Worm (Caenorhabditis elegans) whole organism, late embryonic: ENCODE measurements around the gene ZK1240.2.

Experiments
- C08G9.2 ChIP-seq: sonication (generic microtip); optimal IDR thresholded peaks from 2 replicates; lab custom pipeline; 2016; ENCODE audit warnings: mild to moderate bottlenecking, missing genetic modification characterization, moderate library complexity, missing compliant biosample characterization
- C38D4.7 ChIP-seq: fragments of 200-800 bp; sonication (Bioruptor generic); optimal IDR thresholded peaks from 2 replicates; lab custom pipeline; 2018; ENCODE audit warnings: mild to moderate bottlenecking, missing genetic modification characterization, moderate library complexity, missing compliant biosample characterization
- K09A11.1 ChIP-seq: sonication (generic microtip); optimal IDR thresholded peaks from 2 replicates; lab custom pipeline; 2017; ENCODE audit warnings: antibody characterized with exemption, mild to moderate bottlenecking, missing genetic modification characterization, missing compliant biosample characterization; ENCODE audit not compliant: insufficient read depth
- Y22D7AL.16 ChIP-seq: sonication (generic microtip); optimal IDR thresholded peaks from 2 replicates; lab custom pipeline; 2016; ENCODE audit warnings: missing genetic modification characterization, missing compliant biosample characterization
- ahr-1 ChIP-seq: sonication (generic microtip); optimal IDR thresholded peaks from 2 replicates; lab custom pipeline; 2016; ENCODE audit warnings: missing genetic modification characterization, missing compliant biosample characterization
- ceh-19 ChIP-seq: fragments of 200-800 bp; sonication (Bioruptor generic); optimal IDR thresholded peaks from 2 replicates; lab custom pipeline; 2018; ENCODE audit warnings: mild to moderate bottlenecking, missing genetic modification characterization, missing compliant biosample characterization
- ceh-24 ChIP-seq: sonication (generic microtip); optimal IDR thresholded peaks from 2 replicates; lab custom pipeline; 2016; ENCODE audit warnings: mild to moderate bottlenecking, missing genetic modification characterization, missing compliant biosample characterization
- ceh-31 ChIP-seq: sonication (generic microtip); optimal IDR thresholded peaks from 2 replicates; lab custom pipeline; 2016; ENCODE audit warnings: missing genetic modification characterization, missing compliant biosample characterization
- ceh-34 ChIP-seq: sonication (generic microtip); optimal IDR thresholded peaks from 2 replicates; lab custom pipeline; 2016; ENCODE audit warnings: mild to moderate bottlenecking, missing genetic modification characterization, missing compliant biosample characterization
- ceh-48 ChIP-seq: sonication (generic microtip); optimal IDR thresholded peaks from 2 replicates; lab custom pipeline; 2016; ENCODE audit warnings: missing genetic modification characterization, inconsistent platforms, missing compliant biosample characterization
- ceh-6 ChIP-seq: fragments of 200-800 bp; sonication (Bioruptor generic); optimal IDR thresholded peaks from 2 replicates; lab custom pipeline; 2018; ENCODE audit warnings: mild to moderate bottlenecking, missing genetic modification characterization, missing compliant biosample characterization
- ceh-9 ChIP-seq: sonication (generic microtip); optimal IDR thresholded peaks from 2 replicates; lab custom pipeline; 2016; ENCODE audit warnings: mild to moderate bottlenecking, missing genetic modification characterization, inconsistent platforms, missing compliant biosample characterization
- che-1 ChIP-seq: sonication (generic microtip); optimal IDR thresholded peaks from 2 replicates; lab custom pipeline; 2016; ENCODE audit warnings: mild to moderate bottlenecking, missing genetic modification characterization, missing compliant biosample characterization
- dve-1 ChIP-seq: sonication (generic microtip); optimal IDR thresholded peaks from 2 replicates; lab custom pipeline; 2017; ENCODE audit warnings: antibody characterized with exemption, mild to moderate bottlenecking, missing genetic modification characterization, missing compliant biosample characterization
- elt-4 ChIP-seq: sonication (generic microtip); optimal IDR thresholded peaks from 2 replicates; lab custom pipeline; 2016; ENCODE audit warnings: missing genetic modification characterization, missing compliant biosample characterization
- ets-4 ChIP-seq: sonication (generic microtip); optimal IDR thresholded peaks from 2 replicates; lab custom pipeline; 2016; ENCODE audit warnings: missing genetic modification characterization, missing compliant biosample characterization
- fkh-10 ChIP-seq: fragments of 150-350 bp; optimal IDR thresholded peaks from 2 replicates; lab custom pipeline; 2014; ENCODE audit warnings: missing biosample characterization, missing genetic modification reagents, missing genetic modification characterization
- gmeb-2 ChIP-seq: sonication (generic microtip); optimal IDR thresholded peaks from 2 replicates; lab custom pipeline; 2016; ENCODE audit warnings: missing genetic modification characterization, inconsistent platforms, missing compliant biosample characterization
- hlh-13 ChIP-seq: fragments of 200-800 bp; sonication (Bioruptor generic); optimal IDR thresholded peaks from 2 replicates; lab custom pipeline; 2018; ENCODE audit warnings: mild to moderate bottlenecking, missing genetic modification characterization, missing compliant biosample characterization
- hlh-15 ChIP-seq: sonication (generic microtip); optimal IDR thresholded peaks from 2 replicates; lab custom pipeline; 2016; ENCODE audit warnings: missing genetic modification characterization, missing compliant biosample characterization
- hlh-6 ChIP-seq: sonication (generic microtip); optimal IDR thresholded peaks from 2 replicates; lab custom pipeline; 2016; ENCODE audit warnings: missing genotype, missing genetic modification characterization, missing compliant biosample characterization
- hlh-8 ChIP-seq: sonication (generic microtip); optimal IDR thresholded peaks from 2 replicates; lab custom pipeline; 2016; ENCODE audit warnings: missing genotype, missing genetic modification characterization, missing compliant biosample characterization
- lim-6 ChIP-seq: sonication (generic microtip); optimal IDR thresholded peaks from 2 replicates; lab custom pipeline; 2016; ENCODE audit warnings: missing genetic modification characterization, missing compliant biosample characterization
- lin-11 ChIP-seq: fragments of 200-800 bp; sonication (Bioruptor generic); optimal IDR thresholded peaks from 2 replicates; lab custom pipeline; 2018; ENCODE audit warnings: mild to moderate bottlenecking, missing genetic modification characterization, missing compliant biosample characterization
- madf-2 ChIP-seq: sonication (generic microtip); optimal IDR thresholded peaks from 2 replicates; lab custom pipeline; 2017; ENCODE audit warnings: missing genetic modification characterization, missing compliant biosample characterization
- npax-4 ChIP-seq: sonication (generic microtip); optimal IDR thresholded peaks from 2 replicates; lab custom pipeline; 2016; ENCODE audit warnings: missing genetic modification characterization, missing compliant biosample characterization
- pax-1 ChIP-seq: fragments of 150-350 bp; optimal IDR thresholded peaks from 2 replicates; lab custom pipeline; 2014; ENCODE audit warnings: missing biosample characterization, missing genetic modification characterization
- pha-4 ChIP-seq: fragments of 150-350 bp; optimal IDR thresholded peaks from 2 replicates; lab custom pipeline; 2018; ENCODE audit warnings: missing biosample characterization, missing genetic modification reagents, missing genetic modification characterization
- pqm-1 ChIP-seq: sonication (generic microtip); optimal IDR thresholded peaks from 2 replicates; lab custom pipeline; 2016; ENCODE audit warnings: missing genetic modification characterization, missing compliant biosample characterization
- pros-1 ChIP-seq: fragments of 150-350 bp; optimal IDR thresholded peaks from 2 replicates; lab custom pipeline; 2014; ENCODE audit warnings: missing biosample characterization, missing genetic modification reagents, missing genetic modification characterization
- rnt-1 ChIP-seq: sonication (generic microtip); optimal IDR thresholded peaks from 2 replicates; lab custom pipeline; 2016; ENCODE audit warnings: missing genetic modification characterization, missing compliant biosample characterization
- tbx-2 ChIP-seq: sonication (generic microtip); optimal IDR thresholded peaks from 2 replicates; lab custom pipeline; 2016; ENCODE audit warnings: missing genetic modification characterization, missing compliant biosample characterization
- unc-3 ChIP-seq, 2 experiments: fragments of 200-800 bp in 1 of 2; sonication (Bioruptor generic) in 1 of 2; sonication (generic microtip) in 1 of 2; conservative IDR thresholded peaks in 1 of 2; optimal IDR thresholded peaks in 1 of 2; 2 replicates each; pipeline versions ENCODE4 v1.3.6 to Lab custom; 2016 to 2022; ENCODE audit warnings: missing compliant biosample characterization in 2 of 2, missing genetic modification characterization in 2 of 2, missing genetic modification reagents in 1 of 2
- unc-42 ChIP-seq: sonication (generic microtip); optimal IDR thresholded peaks from 2 replicates; lab custom pipeline; 2016; ENCODE audit warnings: missing genotype, missing genetic modification characterization, missing compliant biosample characterization
- unc-55 ChIP-seq: sonication (generic microtip); optimal IDR thresholded peaks from 2 replicates; lab custom pipeline; 2017; ENCODE audit warnings: missing biosample characterization, missing genetic modification reagents, missing genetic modification characterization
- ztf-16 ChIP-seq: sonication (generic microtip); optimal IDR thresholded peaks from 2 replicates; lab custom pipeline; 2017; ENCODE audit warnings: missing genetic modification characterization, missing compliant biosample characterization

The ZK1240.2 gene

DNA sequence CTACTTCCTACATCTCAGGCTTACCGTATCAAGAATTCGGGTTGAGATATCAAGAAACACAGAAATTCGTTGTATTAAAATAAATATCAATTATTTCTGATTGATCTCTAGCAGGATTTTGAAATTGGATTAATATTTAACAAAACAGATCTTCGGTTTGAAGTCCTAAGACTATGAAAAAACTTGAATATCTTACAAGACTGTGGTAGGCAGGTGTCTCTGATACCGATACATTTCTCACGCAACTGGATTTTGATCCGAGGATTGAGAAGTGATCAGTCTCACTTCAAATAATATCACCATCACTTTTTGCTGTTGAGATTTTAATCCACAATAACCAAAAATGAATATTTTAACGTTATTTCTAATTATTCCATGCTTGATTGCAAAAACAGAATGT, 23.5 kb downstream of the ZK1240.2 start, which contains the start of gene F43C11.4:
TSS of gene F43C11.4 (plus strand) at position 301 of the 400 bp plus-strand sequence.
- no peak for TF ChIP-seq hlh-15 (tag; lab: Kevin White, UChicago)
- TF ChIP-seq madf-2: no peak
- no peak for TF ChIP-seq dve-1 (tag; lab: Kevin White, UChicago)
- no peak for TF ChIP-seq fkh-10
- TF ChIP-seq ceh-24: no peak
- TF ChIP-seq C38D4.7 (GFP tag; lab: Kevin White, UChicago): no peak
- TF ChIP-seq che-1 (tag; lab: Kevin White, UChicago): no peak
- TF ChIP-seq gmeb-2: no peak
- no peak for TF ChIP-seq tbx-2
- TF ChIP-seq pros-1 (tag; lab: Kevin White, UChicago): no peak

DNA sequence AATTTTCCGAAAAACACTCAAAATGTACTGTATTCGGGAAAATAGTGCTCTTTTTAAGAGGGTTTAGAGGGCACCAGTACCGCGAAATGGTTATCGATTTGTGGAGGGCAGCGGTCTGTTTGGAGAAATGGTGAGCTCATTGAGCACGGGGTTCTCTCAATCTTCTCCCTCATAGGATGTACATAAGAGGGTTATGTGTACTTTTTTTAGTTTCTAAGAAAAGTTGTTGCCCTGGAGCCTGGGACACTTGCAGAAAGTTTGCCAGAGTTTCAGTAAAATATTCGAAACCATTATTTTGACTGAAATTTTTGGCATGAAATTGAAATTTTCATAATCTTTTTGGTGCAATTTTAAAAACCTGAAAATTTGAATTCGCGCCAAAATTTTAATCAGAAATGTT, 29.4 kb downstream of the ZK1240.2 start, which contains the start of gene F43C11.10:
TSS of gene F43C11.10 (minus strand) at position 101 of the 400 bp plus-strand sequence.
- TF ChIP-seq ahr-1 (tag; lab: Kevin White, UChicago) (no peak), ceh-24 (no peak), ceh-9 (no peak), unc-55 (GFP tag; lab: Kevin White, UChicago) (no peak), rnt-1 (tag; lab: Kevin White, UChicago) (no peak), che-1 (tag; lab: Kevin White, UChicago) (no peak)

- no peak for TF ChIP-seq rnt-1 (tag; lab: Kevin White, UChicago)
- no peak for TF ChIP-seq npax-4
- TF ChIP-seq elt-4 (tag; lab: Kevin White, UChicago): no peak
- no peak for TF ChIP-seq hlh-8
- TF ChIP-seq hlh-13 (GFP tag; lab: Kevin White, UChicago): no peak
- no peak for TF ChIP-seq ceh-31 (tag; lab: Kevin White, UChicago)
- no peak for TF ChIP-seq pax-1
- no peak for TF ChIP-seq hlh-15 (tag; lab: Kevin White, UChicago)
- TF ChIP-seq pqm-1 (tag; lab: Kevin White, UChicago): no peak
- no peak for TF ChIP-seq unc-42
- TF ChIP-seq che-1 (tag; lab: Kevin White, UChicago): no peak
Measured at ce11 chrII:2353012-2353411, 29.8 kb downstream of the ZK1240.2 start, which contains the start of gene F43C11.3. F43C11.3 (plus strand) TSS chrII:2353312.

- TF ChIP-seq madf-2: no peak
- no peak for TF ChIP-seq ceh-6 (GFP tag; lab: Kevin White, UChicago)
- TF ChIP-seq lin-11: no peak
- no peak for TF ChIP-seq Y22D7AL.16
Measured at ce11 chrII:2354476-2354875, 31.3 kb downstream of the ZK1240.2 start, which contains the start of gene F43C11.2. F43C11.2 (plus strand) TSS chrII:2354776.

DNA sequence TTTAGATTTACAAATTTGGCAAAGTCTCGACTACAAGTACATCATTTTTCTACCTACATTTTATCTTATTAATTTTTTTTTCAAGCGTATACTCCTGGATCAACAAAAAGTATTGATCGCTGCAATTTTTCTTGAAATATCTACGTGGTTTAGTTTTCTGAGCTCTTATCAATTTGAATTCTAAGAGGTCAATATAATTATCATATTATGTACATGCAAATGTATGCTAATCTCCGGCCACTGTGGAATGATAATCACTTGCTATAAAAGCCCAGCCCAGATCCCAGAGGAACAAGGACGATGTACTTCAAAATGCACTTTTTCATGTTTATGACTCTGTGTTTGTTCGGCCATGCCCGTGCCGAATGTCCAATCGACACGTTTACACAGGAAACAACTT, 33.6 kb downstream of the ZK1240.2 start, which contains the start of gene F43C11.1:
TSS of gene F43C11.1 (plus strand) at position 301 of the 400 bp plus-strand sequence.
- TF ChIP-seq C08G9.2: no peak
- TF ChIP-seq ceh-19 (GFP tag; lab: Kevin White, UChicago): no peak
- no peak for TF ChIP-seq unc-3 (GFP tag; conservative IDR thresholded peaks at IDR 0.05; lab: Robert Waterston, UW)
- TF ChIP-seq unc-3 (tag; optimal IDR thresholded peaks at IDR 0.05; lab: Kevin White, UChicago): no peak
- no peak for TF ChIP-seq ceh-48 (tag; lab: Kevin White, UChicago)
- no peak for TF ChIP-seq hlh-6 (tag; lab: Kevin White, UChicago)
- no peak for TF ChIP-seq ets-4
- TF ChIP-seq hlh-13 (GFP tag; lab: Kevin White, UChicago): no peak
- TF ChIP-seq pha-4 (tag; lab: Kevin White, UChicago): no peak
- no peak for TF ChIP-seq ceh-34 (tag; lab: Kevin White, UChicago)
- TF ChIP-seq lim-6 (tag; lab: Kevin White, UChicago): no peak
- no peak for TF ChIP-seq Y22D7AL.16
- TF ChIP-seq ztf-16 (tag; lab: Kevin White, UChicago): no peak
- TF ChIP-seq rnt-1 (tag; lab: Kevin White, UChicago): no peak
- no peak for TF ChIP-seq K09A11.1 (tag; lab: Kevin White, UChicago)
- TF ChIP-seq, all 69 proteins: peak for 0
